Worm (Caenorhabditis elegans) whole organism, young adult: ENCODE results near the gene trp-1.
A peak's percentile ranks its signal among the peaks of the same experiment; 100 is the strongest.

Source experiments
- B0019.2 ChIP-seq: fragments of 200-800 bp; sonication (Bioruptor generic); conservative IDR thresholded peaks from 2 replicates; pipeline ENCODE4 v1.3.6; 2022; ENCODE audit warnings: missing genetic modification reagents, missing genetic modification characterization, missing compliant biosample characterization
- B0336.3 ChIP-seq: fragments of 200-800 bp; sonication (Bioruptor generic); IDR thresholded peaks from 2 replicates; pipeline ENCODE4 v1.3.6; 2022; ENCODE audit warnings: missing genetic modification characterization, missing compliant biosample characterization
- C17E4.6 ChIP-seq: fragments of 200-800 bp; sonication (Bioruptor generic); IDR thresholded peaks from 2 replicates; pipeline ENCODE4 v1.3.6; 2022; ENCODE audit warnings: missing genetic modification reagents, missing genetic modification characterization, missing compliant biosample characterization
- F22D6.2 ChIP-seq: sonication (generic microtip); optimal IDR thresholded peaks from 2 replicates; lab custom pipeline; 2016; ENCODE audit warnings: mild to moderate bottlenecking, missing genetic modification characterization, missing compliant biosample characterization
- F33H1.4 ChIP-seq: fragments of 200-800 bp; sonication (Bioruptor generic); IDR thresholded peaks from 2 replicates; pipeline ENCODE4 v1.3.6; 2022; ENCODE audit warnings: missing genetic modification reagents, missing genetic modification characterization, missing compliant biosample characterization
- F49E8.2 ChIP-seq: sonication (generic microtip); optimal IDR thresholded peaks from 3 replicates; lab custom pipeline; 2017; ENCODE audit warnings: missing genetic modification characterization, mild to moderate bottlenecking, missing compliant biosample characterization, antibody characterized with exemption, moderate library complexity; ENCODE audit not compliant: insufficient read depth
- K12H6.12 ChIP-seq: fragments of 200-800 bp; sonication (Bioruptor generic); optimal IDR thresholded peaks from 2 replicates; lab custom pipeline; 2018; ENCODE audit warnings: mild to moderate bottlenecking, missing genetic modification characterization, missing compliant biosample characterization
- T26A5.8 ChIP-seq: sonication (generic microtip); optimal IDR thresholded peaks from 2 replicates; lab custom pipeline; 2016; ENCODE audit warnings: missing genetic modification characterization, missing compliant biosample characterization
- Y53F4B.3 ChIP-seq: fragments of 200-800 bp; sonication (Bioruptor generic); IDR thresholded peaks from 2 replicates; pipeline ENCODE4 v1.3.6; 2022; ENCODE audit warnings: missing genetic modification reagents, missing genetic modification characterization, missing compliant biosample characterization
- Y56A3A.18 ChIP-seq: fragments of 200-800 bp; sonication (Bioruptor generic); IDR thresholded peaks from 2 replicates; pipeline ENCODE4 v1.3.6; 2022; ENCODE audit warnings: missing genetic modification reagents, missing genetic modification characterization, missing compliant biosample characterization
- Y67H2A.10 ChIP-seq: fragments of 200-800 bp; sonication (Bioruptor generic); conservative IDR thresholded peaks from 2 replicates; pipeline ENCODE4 v1.3.6; 2022; ENCODE audit warnings: missing genetic modification reagents, missing genetic modification characterization, missing compliant biosample characterization
- Y79H2A.3 ChIP-seq: fragments of 200-800 bp; sonication (Bioruptor generic); conservative IDR thresholded peaks from 2 replicates; pipeline ENCODE4 v1.3.6; 2022; ENCODE audit warnings: missing genetic modification reagents, missing genetic modification characterization, missing compliant biosample characterization
- Y95B8A.8 ChIP-seq: fragments of 200-800 bp; sonication (Bioruptor generic); IDR thresholded peaks from 2 replicates; pipeline ENCODE4 v1.3.6; 2022; ENCODE audit warnings: missing genetic modification reagents, missing genetic modification characterization, missing compliant biosample characterization
- aptf-2 ChIP-seq: fragments of 200-800 bp; sonication (Bioruptor generic); conservative IDR thresholded peaks from 2 replicates; pipeline ENCODE4 v1.3.6; 2022; ENCODE audit warnings: missing genetic modification reagents, missing genetic modification characterization, missing compliant biosample characterization
- aptf-3 ChIP-seq: fragments of 200-800 bp; sonication (Bioruptor generic); IDR thresholded peaks from 2 replicates; pipeline ENCODE4 v1.3.6; 2022; ENCODE audit warnings: missing genetic modification characterization, missing compliant biosample characterization
- attf-6 ChIP-seq: fragments of 200-800 bp; sonication (Bioruptor generic); IDR thresholded peaks from 2 replicates; pipeline ENCODE4 v1.3.6; 2022; ENCODE audit warnings: missing genetic modification reagents, missing genetic modification characterization, missing compliant biosample characterization
- cebp-1 ChIP-seq, 2 experiments: fragments of 200-800 bp in 1 of 2; sonication (Bioruptor generic) in 1 of 2; sonication (generic microtip) in 1 of 2; IDR thresholded peaks in 1 of 2; optimal IDR thresholded peaks in 1 of 2; 2 replicates each; pipeline versions ENCODE4 v1.3.6 to Lab custom; 2017 to 2022; ENCODE audit warnings: missing compliant biosample characterization in 2 of 2, missing genetic modification characterization in 2 of 2, mild to moderate bottlenecking in 1 of 2, missing genetic modification reagents in 1 of 2, moderate library complexity in 1 of 2
- ceh-40 ChIP-seq: fragments of 200-800 bp; sonication (Bioruptor generic); IDR thresholded peaks from 2 replicates; pipeline ENCODE4 v1.3.6; 2022; ENCODE audit warnings: missing genetic modification characterization, missing compliant biosample characterization
- ceh-79 ChIP-seq: sonication (generic microtip); optimal IDR thresholded peaks from 2 replicates; lab custom pipeline; 2017; ENCODE audit warnings: mild to moderate bottlenecking, missing genetic modification characterization, missing compliant biosample characterization
- ceh-91 ChIP-seq: fragments of 200-800 bp; sonication (Bioruptor generic); IDR thresholded peaks from 2 replicates; pipeline ENCODE4 v1.3.6; 2022; ENCODE audit warnings: missing genetic modification reagents, missing genetic modification characterization, missing compliant biosample characterization
- chd-7 ChIP-seq: sonication (generic microtip); optimal IDR thresholded peaks from 2 replicates; lab custom pipeline; 2016; ENCODE audit warnings: mild to moderate bottlenecking, missing genetic modification characterization, moderate library complexity, missing compliant biosample characterization
- egrh-3 ChIP-seq: fragments of 200-800 bp; sonication (Bioruptor generic); IDR thresholded peaks from 2 replicates; pipeline ENCODE4 v1.3.6; 2022; ENCODE audit warnings: missing genetic modification reagents, missing genetic modification characterization, missing compliant biosample characterization
- ekl-4 ChIP-seq: fragments of 200-800 bp; sonication (Bioruptor generic); IDR thresholded peaks from 2 replicates; pipeline ENCODE4 v1.3.6; 2022; ENCODE audit warnings: missing genetic modification reagents, missing genetic modification characterization, missing compliant biosample characterization
- gei-17 ChIP-seq: fragments of 200-800 bp; sonication (Bioruptor generic); optimal IDR thresholded peaks from 2 replicates; lab custom pipeline; 2018; ENCODE audit warnings: mild to moderate bottlenecking, missing genetic modification characterization, missing compliant biosample characterization
- hlh-26 ChIP-seq: fragments of 200-800 bp; sonication (Bioruptor generic); conservative IDR thresholded peaks from 2 replicates; pipeline ENCODE4 v1.3.6; 2022; ENCODE audit warnings: missing genetic modification reagents, missing genetic modification characterization, missing compliant biosample characterization
- hsf-1 ChIP-seq: fragments of 200-800 bp; sonication (Bioruptor generic); IDR thresholded peaks from 2 replicates; pipeline ENCODE4 v1.3.6; 2022; ENCODE audit warnings: missing genetic modification reagents, missing genetic modification characterization, missing compliant biosample characterization
- lag-1 ChIP-seq: fragments of 200-800 bp; sonication (Bioruptor generic); IDR thresholded peaks from 2 replicates; pipeline ENCODE4 v1.3.6; 2022; ENCODE audit warnings: missing genetic modification reagents, missing genetic modification characterization, missing compliant biosample characterization
- lin-26 ChIP-seq: fragments of 200-800 bp; sonication (Bioruptor generic); IDR thresholded peaks from 2 replicates; pipeline ENCODE4 v1.3.6; 2022; ENCODE audit warnings: missing genetic modification reagents, missing genetic modification characterization, missing compliant biosample characterization
- lin-35 ChIP-seq, 3 experiments: fragments of 150-350 bp in 2 of 3; sonication (generic microtip) in 1 of 3; optimal IDR thresholded peaks; 2 replicates each; lab custom pipeline; 2014 to 2018; ENCODE audit warnings: missing biosample characterization in 3 of 3, missing genetic modification characterization in 3 of 3, missing genetic modification reagents in 3 of 3
- lin-40 ChIP-seq: sonication (generic microtip); optimal IDR thresholded peaks from 2 replicates; lab custom pipeline; 2016; ENCODE audit warnings: missing genetic modification characterization, mild to moderate bottlenecking, missing compliant biosample characterization, missing genotype, missing genetic modification reagents
- lsy-27 ChIP-seq: sonication (generic microtip); optimal IDR thresholded peaks from 2 replicates; lab custom pipeline; 2017; ENCODE audit warnings: missing genetic modification characterization, mild to moderate bottlenecking, missing compliant biosample characterization, antibody characterized with exemption, missing genotype, borderline replicate concordance; ENCODE audit not compliant: insufficient read depth
- madf-10 ChIP-seq: sonication (generic microtip); optimal IDR thresholded peaks from 2 replicates; lab custom pipeline; 2016; ENCODE audit warnings: mild to moderate bottlenecking, missing genetic modification characterization, missing compliant biosample characterization
- madf-8 ChIP-seq: fragments of 200-800 bp; sonication (Bioruptor generic); conservative IDR thresholded peaks from 2 replicates; pipeline ENCODE4 v1.3.6; 2022; ENCODE audit warnings: missing genetic modification reagents, missing genetic modification characterization, missing compliant biosample characterization
- mxl-1 ChIP-seq: sonication (generic microtip); optimal IDR thresholded peaks from 2 replicates; lab custom pipeline; 2016; ENCODE audit warnings: missing genetic modification characterization, missing compliant biosample characterization
- nfya-1 ChIP-seq: sonication (generic microtip); optimal IDR thresholded peaks from 2 replicates; lab custom pipeline; 2017; ENCODE audit warnings: antibody characterized with exemption, missing compliant biosample characterization, missing genetic modification characterization, borderline replicate concordance; ENCODE audit not compliant: insufficient read depth
- nhr-120 ChIP-seq: fragments of 200-800 bp; sonication (Bioruptor generic); IDR thresholded peaks from 2 replicates; pipeline ENCODE4 v1.3.6; 2022; ENCODE audit warnings: missing genetic modification characterization, missing compliant biosample characterization
- pha-4 ChIP-seq: fragments of 150-350 bp; sonication (generic microtip); optimal IDR thresholded peaks from 2 replicates; lab custom pipeline; 2014; ENCODE audit warnings: missing biosample characterization, missing genetic modification reagents, missing genetic modification characterization
- snpc-3.4 ChIP-seq: sonication (generic microtip); optimal IDR thresholded peaks from 2 replicates; lab custom pipeline; 2017; ENCODE audit warnings: missing genetic modification characterization, mild to moderate bottlenecking, missing compliant biosample characterization, antibody characterized with exemption, moderate library complexity, missing genotype, missing genetic modification reagents
- tbx-9 ChIP-seq: sonication (generic microtip); optimal IDR thresholded peaks from 2 replicates; lab custom pipeline; 2016; ENCODE audit warnings: borderline replicate concordance, missing genetic modification characterization, inconsistent platforms, missing compliant biosample characterization
- xnd-1 ChIP-seq: sonication (generic microtip); optimal IDR thresholded peaks from 2 replicates; lab custom pipeline; 2016; ENCODE audit warnings: missing genotype, missing genetic modification reagents, missing genetic modification characterization, missing compliant biosample characterization
- zfh-2 ChIP-seq: fragments of 200-800 bp; sonication (Bioruptor generic); conservative IDR thresholded peaks from 2 replicates; pipeline ENCODE4 v1.3.6; 2022; ENCODE audit warnings: missing genetic modification reagents, missing genetic modification characterization, missing compliant biosample characterization
- ztf-22 ChIP-seq: fragments of 200-800 bp; sonication (Bioruptor generic); optimal IDR thresholded peaks from 2 replicates; lab custom pipeline; 2018; ENCODE audit warnings: mild to moderate bottlenecking, missing genetic modification characterization, moderate library complexity, missing compliant biosample characterization

Gene trp-1

ce11 chrIII:8511711-8512110 is 23.2 kb upstream of the trp-1 start:
- no peak for TF ChIP-seq Y67H2A.10 (GFP tag; lab: Robert Waterston, UW)
- no peak for TF ChIP-seq F33H1.4 (GFP tag; lab: Robert Waterston, UW)
- TF ChIP-seq xnd-1 (tag; lab: Kevin White, UChicago): no peak
- no peak for TF ChIP-seq egrh-3 (GFP tag; lab: Robert Waterston, UW)
- TF ChIP-seq F22D6.2 (tag; lab: Kevin White, UChicago): no peak
- no peak for TF ChIP-seq hlh-26 (GFP tag; lab: Robert Waterston, UW)
- no peak for TF ChIP-seq nhr-120
- TF ChIP-seq aptf-2: no peak
- TF ChIP-seq lag-1 (GFP tag; lab: Robert Waterston, UW): no peak
- no peak for TF ChIP-seq K12H6.12 (tag; lab: Kevin White, UChicago)
- TF ChIP-seq madf-10 (tag; lab: Kevin White, UChicago): no peak
- TF ChIP-seq F49E8.2 (tag; lab: Kevin White, UChicago): no peak
- TF ChIP-seq pha-4 (tag; lab: Kevin White, UChicago): no peak

- TF ChIP-seq nfya-1 (tag; lab: Kevin White, UChicago) (no peak), lin-40 (tag; lab: Kevin White, UChicago) (no peak), aptf-3 (no peak)
These were observed 22.5 kb upstream of the trp-1 start for ce11 chrIII:8512279-8512942.

ce11 chrIII:8518990-8519389 is 15.9 kb upstream of the trp-1 start:
- TF ChIP-seq T26A5.8 (tag; lab: Kevin White, UChicago) (no peak), Y79H2A.3 (GFP tag; lab: Robert Waterston, UW) (no peak), ztf-22 (GFP tag; lab: Kevin White, UChicago) (no peak), egrh-3 (GFP tag; lab: Robert Waterston, UW) (no peak), attf-6 (GFP tag; lab: Robert Waterston, UW) (no peak), cebp-1 (GFP tag; IDR thresholded peaks at IDR 0.05; lab: Robert Waterston, UW) (no peak), cebp-1 (tag; optimal IDR thresholded peaks at IDR 0.05; lab: Kevin White, UChicago) (peak; percentile 12), Y53F4B.3 (GFP tag; lab: Robert Waterston, UW) (no peak), lsy-27 (tag; lab: Kevin White, UChicago) (no peak), ceh-79 (tag; lab: Kevin White, UChicago) (no peak), madf-10 (tag; lab: Kevin White, UChicago) (no peak), hsf-1 (GFP tag; lab: Robert Waterston, UW) (no peak), nhr-120 (no peak), madf-8 (GFP tag; lab: Robert Waterston, UW) (no peak), ekl-4 (GFP tag; lab: Robert Waterston, UW) (no peak), tbx-9 (tag; lab: Kevin White, UChicago) (no peak), ceh-91 (GFP tag; lab: Robert Waterston, UW) (no peak), Y95B8A.8 (GFP tag; lab: Robert Waterston, UW) (no peak), gei-17 (no peak), snpc-3.4 (tag; lab: Kevin White, UChicago) (no peak), chd-7 (tag; lab: Kevin White, UChicago) (peak; percentile 64), B0336.3 (GFP tag; lab: Robert Waterston, UW) (0 out of 2 replicates have a peak, but pooled peaks have one; percentile 47), mxl-1 (tag; lab: Kevin White, UChicago) (no peak), B0019.2 (GFP tag; lab: Robert Waterston, UW) (no peak), C17E4.6 (GFP tag; lab: Robert Waterston, UW) (no peak), ceh-40 (GFP tag; lab: Robert Waterston, UW) (no peak), lin-26 (GFP tag; lab: Robert Waterston, UW) (0 out of 2 replicates have a peak, but pooled peaks have one; percentile 24), Y56A3A.18 (GFP tag; lab: Robert Waterston, UW) (0 out of 2 replicates have a peak, but pooled peaks have one; percentile 27), zfh-2 (GFP tag; lab: Robert Waterston, UW) (no peak), lin-35 (GFP tag; optimal IDR thresholded peaks at IDR 0.05; lab: Kevin White, UChicago) (no peak)
